Fruit fly (Drosophila melanogaster) ovary, adult (tissue): ENCODE data around the gene Rrp45.

Experiments
- CG17801 ChIP-seq: fragments of 200-800 bp; optimal IDR thresholded peaks from 2 replicates; lab custom pipeline; 2019; ENCODE audit warnings: missing biosample characterization, mild to moderate bottlenecking, missing genetic modification characterization, moderate library complexity; ENCODE audit not compliant: partially characterized antibody

The Rrp45 gene

DNA sequence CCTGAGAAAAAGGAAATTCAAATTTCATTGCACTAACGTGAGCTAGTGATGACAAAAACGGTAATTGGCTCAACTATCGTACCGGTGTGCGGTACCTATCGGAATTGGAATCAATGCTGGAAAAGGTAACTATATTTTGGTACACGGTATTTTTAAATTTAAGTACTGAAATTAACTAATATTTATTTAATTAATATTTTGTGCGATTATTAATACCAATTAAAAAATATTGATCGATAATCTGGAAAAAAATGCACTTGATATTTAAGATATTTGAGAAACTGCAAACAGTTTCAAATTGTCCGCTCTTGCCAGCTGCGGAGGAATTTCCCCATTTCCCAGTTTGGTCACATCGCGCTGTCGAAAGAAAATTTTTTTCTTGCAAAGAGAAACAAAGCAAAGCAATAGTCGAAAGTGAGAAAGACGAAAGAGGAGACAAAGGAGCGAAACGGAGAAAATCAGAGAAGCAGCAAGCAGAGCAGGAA, 3.6 kb downstream of the Rrp45 start:
- TF ChIP-seq CG17801 (GFP tag; lab: Kevin White, UChicago), result no peak

DNA sequence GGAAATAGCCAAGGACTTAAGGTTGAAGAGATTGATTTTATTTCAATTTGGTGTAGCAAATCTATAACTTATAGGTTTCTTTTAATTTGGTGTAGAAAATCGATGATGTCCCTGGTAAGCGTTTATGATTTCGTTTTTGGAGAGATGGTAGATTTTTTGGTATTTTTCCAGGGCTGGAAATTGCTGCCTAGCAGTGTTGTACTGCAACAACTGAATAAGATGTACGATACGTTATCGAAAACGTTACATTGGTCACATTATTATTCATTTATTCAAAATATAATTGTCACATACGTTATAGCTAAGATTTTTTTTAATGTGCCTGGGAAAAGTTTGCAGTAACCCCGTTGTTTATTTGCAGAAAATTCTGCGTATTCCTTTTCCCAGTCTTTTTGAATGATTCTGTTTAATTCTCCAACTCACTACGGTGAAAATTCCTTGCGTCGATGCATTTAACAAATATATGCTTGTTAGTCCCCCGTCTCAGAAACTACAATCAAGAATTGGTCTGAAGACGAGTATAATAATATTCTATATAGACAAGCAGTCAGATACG, 4.1 kb downstream of the Rrp45 start, which contains the start of the genes CG9609 and Sap30:
TSS of gene CG9609 (minus strand) at position 149 of the 556 bp plus-strand sequence.
TSS of gene Sap30 (plus strand) at position 424 of the 556 bp plus-strand sequence.
- TF ChIP-seq CG17801 (GFP tag; lab: Kevin White, UChicago), result no peak

DNA sequence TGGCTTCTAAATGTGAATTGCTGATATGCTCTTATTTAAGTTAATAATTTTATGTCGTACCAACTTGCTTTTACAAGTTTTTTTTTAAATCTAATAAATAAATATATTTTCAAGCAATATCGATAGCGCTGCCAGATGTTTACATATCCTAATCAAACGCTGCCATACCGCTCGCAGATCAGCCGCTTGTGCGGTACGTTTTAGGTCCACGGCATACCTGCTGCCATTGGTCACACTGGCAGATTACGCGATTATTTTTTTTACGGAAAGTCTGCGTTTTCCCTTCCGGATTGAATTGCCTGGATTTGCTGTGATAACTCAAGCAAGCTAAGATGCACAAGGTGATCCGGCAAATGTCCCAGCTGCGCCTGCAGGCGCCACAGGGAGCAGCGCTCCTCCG, 7.3 kb downstream of the Rrp45 start, which contains the start of gene mRpL22:
TSS of gene mRpL22 (plus strand) at position 191 of the 400 bp plus-strand sequence.
- no peak for TF ChIP-seq CG17801 (GFP tag; lab: Kevin White, UChicago)

DNA sequence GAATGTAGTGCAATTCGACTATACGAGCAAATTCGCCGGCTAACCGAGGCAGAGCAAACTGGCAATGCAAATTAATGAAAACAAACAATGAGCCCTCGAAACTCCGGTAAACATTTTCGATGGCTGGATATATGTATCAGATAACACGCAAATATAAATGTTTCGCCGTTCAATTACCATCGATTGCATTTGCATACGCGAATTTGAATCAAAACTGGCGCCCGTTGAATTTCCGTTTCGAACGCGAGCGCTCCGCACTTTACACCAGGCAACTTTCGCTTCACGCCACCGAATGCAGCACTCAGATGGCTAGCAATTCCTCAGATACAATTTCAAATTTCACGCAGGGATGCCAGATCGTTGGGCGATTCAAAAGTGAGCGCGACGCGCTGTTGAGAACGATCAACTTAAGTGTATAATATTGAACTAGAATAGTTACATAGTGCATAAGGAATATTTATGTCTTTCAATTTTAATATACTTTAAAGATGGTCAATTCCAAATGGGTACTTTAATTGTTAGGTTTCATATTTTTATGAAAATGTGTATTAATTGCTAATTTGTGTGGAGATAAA, 7.8 kb downstream of the Rrp45 start, which contains the start of gene if:
TSS of gene if (minus strand) at position 294 of the 575 bp plus-strand sequence.
- no peak for TF ChIP-seq CG17801 (GFP tag; lab: Kevin White, UChicago)

DNA sequence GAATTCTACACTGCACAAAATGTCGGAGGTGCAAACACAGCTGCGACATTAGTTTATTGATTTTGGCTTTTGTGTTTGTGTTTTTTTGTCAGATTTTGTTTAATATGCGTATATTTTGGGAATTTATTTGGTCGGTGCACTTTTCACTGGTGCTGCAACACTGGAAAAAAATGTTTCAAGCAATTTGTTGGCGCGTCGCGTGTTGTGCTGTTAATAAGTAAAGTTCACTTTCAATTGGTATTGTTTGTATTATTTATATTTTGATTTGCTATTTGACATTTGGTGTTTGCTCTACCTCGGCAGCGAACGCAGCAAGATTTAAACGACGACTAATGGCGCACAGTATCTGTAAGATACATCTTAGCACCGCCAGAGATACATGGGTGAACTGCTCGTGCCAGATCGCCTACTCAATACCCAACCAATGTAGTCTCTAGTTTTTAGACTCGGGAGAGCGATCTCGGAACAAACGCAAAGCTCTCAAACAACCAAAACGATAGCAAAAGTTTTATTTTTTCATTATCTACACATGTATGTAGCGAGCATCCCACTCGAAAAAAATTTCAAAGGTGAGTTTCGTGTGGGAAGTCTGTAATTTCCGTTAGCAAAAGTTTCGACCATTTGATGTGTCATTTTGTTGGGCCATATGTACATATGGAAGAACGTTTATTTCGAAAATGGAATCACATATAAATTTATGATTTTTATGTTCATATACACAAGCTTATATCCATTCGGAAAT, 8.7 kb downstream of the Rrp45 start:
- TF ChIP-seq CG17801 (GFP tag; lab: Kevin White, UChicago), result no peak

DNA sequence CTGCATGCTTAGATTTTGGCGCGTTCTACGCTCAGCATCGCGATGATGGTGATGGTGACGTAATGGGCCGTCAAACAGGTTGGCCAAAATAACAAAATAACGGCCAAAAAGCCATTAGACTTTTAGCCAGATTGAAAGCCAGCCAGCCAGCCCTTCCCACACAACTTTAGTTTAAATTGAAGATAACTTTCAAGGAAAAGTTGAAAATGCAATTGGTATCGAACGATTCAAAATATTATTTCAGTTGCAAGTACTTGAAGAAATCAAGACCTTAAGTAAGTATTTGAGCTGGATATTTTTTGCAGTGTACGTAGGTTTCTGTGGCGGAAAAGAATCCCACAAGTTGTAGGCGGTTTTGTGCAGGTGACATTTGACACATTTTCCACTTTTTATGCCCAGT, 10.0 kb downstream of the Rrp45 start:
- TF ChIP-seq CG17801 (GFP tag; lab: Kevin White, UChicago), result no peak

DNA sequence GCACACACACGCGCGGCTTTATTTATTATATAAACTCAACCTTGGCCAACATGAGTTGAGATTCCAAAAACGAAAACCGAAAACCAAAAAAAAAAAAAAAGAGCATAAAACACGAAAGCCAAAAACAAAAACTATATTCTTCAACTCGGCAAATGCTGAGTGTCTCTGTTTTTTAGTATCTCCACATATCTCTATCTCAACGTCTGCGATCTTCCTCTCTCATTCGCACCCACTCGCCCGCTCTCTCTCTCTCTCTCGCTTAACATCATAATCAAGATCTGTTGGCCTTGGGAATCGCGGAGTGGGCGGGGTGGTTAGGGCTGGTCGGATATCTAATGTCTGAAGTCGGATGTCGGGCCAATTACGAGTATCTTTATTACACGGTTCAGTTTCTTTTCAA, 10.8 kb downstream of the Rrp45 start:
- TF ChIP-seq CG17801 (GFP tag; lab: Kevin White, UChicago), result peak; percentile 75

DNA sequence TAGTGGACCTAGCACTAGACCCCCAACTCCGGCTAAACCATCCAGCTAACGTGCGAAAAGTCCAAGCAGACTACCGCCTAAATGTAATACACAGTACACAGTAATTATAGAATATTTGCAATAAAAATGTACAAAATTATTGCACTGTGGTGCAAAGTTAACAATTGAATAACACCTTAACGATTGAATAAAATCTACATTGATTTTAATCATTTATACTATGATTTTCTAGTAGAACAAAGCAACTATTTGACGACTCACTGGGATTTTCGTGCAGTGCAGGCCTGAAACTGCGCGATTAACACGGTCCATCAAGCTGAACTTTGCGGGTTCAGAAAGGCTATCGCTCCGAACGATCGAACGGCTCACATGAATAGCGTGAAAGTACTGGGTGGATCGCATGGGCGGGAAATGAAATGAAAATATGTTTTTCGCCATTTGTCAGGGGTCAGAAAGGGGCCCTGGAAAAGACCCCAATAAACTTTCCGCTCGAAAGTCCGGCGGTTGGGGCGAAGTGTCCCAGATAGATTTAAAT, 12.9 kb downstream of the Rrp45 start:
- TF ChIP-seq CG17801 (GFP tag; lab: Kevin White, UChicago), result no peak

DNA sequence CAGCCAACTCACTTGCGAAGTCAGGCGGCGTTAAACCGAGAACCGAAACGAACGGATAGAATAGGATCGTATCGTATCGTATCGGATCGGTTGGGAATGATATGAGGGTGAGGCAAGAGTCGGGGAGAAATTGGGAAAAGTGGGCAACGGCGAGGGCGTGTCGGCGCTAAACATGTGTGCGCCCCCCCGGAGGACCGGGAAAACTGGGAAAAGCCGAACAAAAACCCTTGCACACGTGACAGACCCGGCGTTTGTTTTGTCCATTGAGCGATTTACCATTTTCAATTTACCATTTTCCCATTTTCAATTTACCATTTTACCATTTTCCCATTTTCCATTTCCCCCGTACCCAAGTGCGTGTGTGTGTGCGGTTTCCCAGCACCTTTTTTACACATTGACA, 16.0 kb downstream of the Rrp45 start:
- no peak for TF ChIP-seq CG17801 (GFP tag; lab: Kevin White, UChicago)

DNA sequence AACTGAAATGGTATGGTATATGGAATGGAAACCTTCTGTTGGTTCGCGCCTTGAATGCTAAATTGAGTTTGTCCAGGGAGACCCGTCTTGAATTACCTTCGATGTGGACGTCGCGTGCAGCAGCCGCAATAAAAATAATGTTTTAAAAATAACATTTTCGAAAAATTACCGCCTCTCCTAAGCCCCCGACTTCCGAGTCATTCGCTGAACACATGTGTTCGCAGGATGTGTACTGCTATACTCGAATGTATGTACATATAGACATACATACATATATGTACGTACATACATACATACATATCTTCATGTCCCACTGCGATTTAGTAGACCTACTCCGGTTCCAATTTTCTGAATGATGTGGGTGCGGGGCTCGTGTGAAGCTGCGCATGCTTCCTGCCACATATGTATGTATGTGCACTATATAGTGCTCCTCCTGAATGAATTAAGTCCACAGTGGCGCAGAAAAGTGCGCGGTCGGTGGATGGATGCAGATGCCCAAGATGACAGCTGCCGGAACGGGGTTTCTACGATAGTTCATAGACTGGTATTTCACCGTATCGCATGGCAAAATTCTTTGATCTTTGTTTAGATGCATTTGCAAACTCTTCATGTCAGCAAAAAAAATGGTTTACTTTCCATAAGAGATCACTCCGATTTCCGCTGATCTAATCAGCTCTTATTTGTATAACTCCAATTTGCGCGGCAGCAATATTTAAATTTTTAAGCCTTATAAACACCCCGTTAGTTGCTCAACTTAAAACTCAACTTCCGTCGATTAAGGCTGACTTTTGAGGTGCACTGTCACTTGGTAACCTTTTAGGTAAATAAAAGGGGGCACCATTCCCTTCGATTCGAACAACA, 16.6 kb downstream of the Rrp45 start:
- no peak for TF ChIP-seq CG17801 (GFP tag; lab: Kevin White, UChicago)

DNA sequence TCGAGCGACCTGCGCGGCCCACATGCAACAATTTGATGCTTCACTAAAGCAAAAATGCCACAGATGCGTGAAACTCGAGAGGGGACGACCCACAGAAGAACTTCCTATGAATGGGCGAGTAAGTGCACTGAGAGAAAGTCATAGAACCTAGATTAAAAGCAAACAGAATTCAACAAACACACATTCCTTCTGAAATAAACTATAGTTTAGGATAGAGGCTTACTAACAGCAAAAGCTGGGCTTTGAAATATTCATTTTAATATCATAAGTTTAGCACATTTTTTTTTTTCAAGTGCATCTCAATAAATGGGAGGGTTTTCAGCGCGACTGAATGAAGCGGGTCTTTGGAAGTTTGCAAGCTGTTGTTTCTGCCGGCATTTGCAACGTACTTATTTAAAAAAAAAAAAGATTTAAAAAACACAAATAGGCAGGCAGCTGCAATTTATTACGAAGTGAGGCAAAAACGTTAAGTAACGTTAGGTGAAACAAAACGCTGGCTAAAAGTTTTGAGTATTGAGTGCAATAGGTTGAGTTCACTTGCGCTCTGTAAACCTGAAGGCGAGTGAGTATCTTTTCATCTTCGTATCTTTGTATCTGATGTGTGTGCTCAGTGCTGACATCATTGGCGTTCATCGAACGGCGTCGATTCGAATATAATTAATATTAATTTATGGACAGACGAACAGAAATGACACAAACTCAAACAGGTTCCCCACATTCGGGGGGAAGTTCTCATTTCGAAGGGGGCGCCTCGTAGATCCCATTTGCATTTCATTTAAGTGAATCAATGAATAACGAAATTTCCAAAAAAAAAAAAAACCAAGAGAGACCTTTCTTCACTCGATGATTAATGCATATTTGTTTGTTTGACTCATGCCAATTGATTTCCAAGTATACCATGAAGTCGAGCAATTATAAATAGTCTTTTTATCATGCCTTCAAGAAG, 17.9 kb downstream of the Rrp45 start:
- no peak for TF ChIP-seq CG17801 (GFP tag; lab: Kevin White, UChicago)

DNA sequence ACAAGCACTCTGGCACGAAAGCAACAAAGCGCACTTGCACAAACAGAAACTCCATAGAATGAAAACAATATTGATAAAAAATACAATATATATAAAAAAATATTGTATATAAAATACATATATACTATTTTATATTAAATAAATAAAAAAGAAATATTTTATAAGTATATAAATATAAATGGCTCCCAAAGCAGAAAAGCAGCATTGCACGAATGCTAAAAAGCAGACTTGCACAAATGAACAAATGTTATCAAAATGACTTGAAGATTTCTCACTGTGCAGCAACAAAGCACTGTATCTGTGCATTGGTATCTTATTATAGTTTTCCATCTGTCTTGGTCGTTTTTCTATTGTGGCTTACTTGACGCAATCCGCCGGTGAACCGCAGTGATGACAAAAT, 22.3 kb downstream of the Rrp45 start:
- no peak for TF ChIP-seq CG17801 (GFP tag; lab: Kevin White, UChicago)

DNA sequence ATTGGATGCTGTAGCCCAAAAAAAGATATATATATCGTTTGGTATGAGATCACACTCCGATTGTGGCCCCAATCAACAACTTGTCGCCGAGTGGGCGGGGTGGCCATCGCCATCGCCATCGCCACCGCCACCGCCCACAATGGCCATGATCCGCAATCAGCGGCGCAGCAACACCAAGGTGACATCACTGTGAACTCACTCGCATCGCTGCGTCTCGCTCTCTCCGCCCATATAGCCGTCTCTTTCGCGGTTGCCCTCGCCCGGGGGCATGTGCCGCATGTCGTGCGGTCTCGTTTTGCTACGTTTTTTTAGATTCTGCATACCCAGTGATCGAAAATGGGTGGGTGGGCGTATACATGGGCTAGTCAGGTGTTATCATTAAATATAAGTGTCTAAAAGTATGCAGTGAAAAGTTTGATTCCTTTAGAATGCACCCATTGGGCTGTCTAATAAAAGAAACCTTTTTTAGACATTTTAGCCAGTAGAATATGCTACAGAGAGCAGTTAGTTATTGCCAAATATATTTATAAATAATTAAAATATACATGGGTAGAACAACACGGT, 24.1 kb downstream of the Rrp45 start:
- no peak for TF ChIP-seq CG17801 (GFP tag; lab: Kevin White, UChicago)
